Worm (Caenorhabditis elegans): ENCODE results near the gene C18A3.7.
"Not testable (repeated sequence)": the region's sequence is repeated elsewhere in the genome, so short reads cannot be mapped to it uniquely, and the experiment has no call there.

C18A3.7 gene

ce11 chrII:5768274-5768820 lies 38.1 kb upstream of the C18A3.7 start:
- TF ChIP-seq mef-2 (tag; optimal IDR thresholded peaks at IDR 0.05), result no peak
- TF ChIP-seq nhr-71 (tag; optimal IDR thresholded peaks at IDR 0.05), result peak; percentile 3
- TF ChIP-seq elt-3 (tag; optimal IDR thresholded peaks at IDR 0.05), result peak in 2 of 6 experiments; percentile 19 to 59
- TF ChIP-seq tbx-2 (tag; optimal IDR thresholded peaks at IDR 0.05), result no peak
- TF ChIP-seq blmp-1 (tag; optimal IDR thresholded peaks at IDR 0.05), result peak; percentile 44
- TF ChIP-seq lin-14 (GFP tag; optimal IDR thresholded peaks at IDR 0.05), result peak; percentile 67
- no peak for TF ChIP-seq mdl-1 (tag; optimal IDR thresholded peaks at IDR 0.05)
- TF ChIP-seq lin-39 (tag; optimal IDR thresholded peaks at IDR 0.05), result peak; percentile 41
- no peak for TF ChIP-seq fkh-4 (tag; optimal IDR thresholded peaks at IDR 0.05; ENCODE audit: borderline replicate concordance)
- TF ChIP-seq rnt-1 (tag; optimal IDR thresholded peaks at IDR 0.05), result peak; percentile 12
- TF ChIP-seq snu-23 (GFP tag; optimal IDR thresholded peaks at IDR 0.05), result peak; percentile 36
- TF ChIP-seq nhr-20 (tag; optimal IDR thresholded peaks at IDR 0.05), result peak; percentile 34
- peak; percentile 40 for TF ChIP-seq mep-1 (tag; optimal IDR thresholded peaks at IDR 0.05)
- TF ChIP-seq nhr-85 (tag), result peak; percentile 88

ce11 chrII:5765318-5765717 lies 35.1 kb upstream of the C18A3.7 start, which contains the start of gene ifb-1:
Gene ifb-1 (plus strand): TSS chrII:5765618.
- TF ChIP-seq efl-3 (GFP tag; optimal IDR thresholded peaks at IDR 0.05), result no peak
- no peak for TF ChIP-seq ceh-90 (tag; optimal IDR thresholded peaks at IDR 0.05)
- no peak for TF ChIP-seq pax-3 (tag; optimal IDR thresholded peaks at IDR 0.05)
- TF ChIP-seq fkh-4 (tag; optimal IDR thresholded peaks at IDR 0.05; ENCODE audit: borderline replicate concordance), result no peak
- no peak for TF ChIP-seq aha-1 (tag; optimal IDR thresholded peaks at IDR 0.05)
- TF ChIP-seq snu-23 (GFP tag; optimal IDR thresholded peaks at IDR 0.05), result no peak
- TF ChIP-seq mab-9 (GFP tag; IDR thresholded peaks at IDR 0.05), result no peak
- no peak for TF ChIP-seq snpc-4 (tag; optimal IDR thresholded peaks at IDR 0.05)
- TF ChIP-seq ets-5 (GFP tag; IDR thresholded peaks at IDR 0.05), result no peak
- TF ChIP-seq blmp-1 (tag; optimal IDR thresholded peaks at IDR 0.05), result no peak
- TF ChIP-seq rnt-1 (tag; optimal IDR thresholded peaks at IDR 0.05), result no peak
- TF ChIP-seq ztf-4 (tag; optimal IDR thresholded peaks at IDR 0.05), result no peak
- no peak for TF ChIP-seq mdl-1 (tag; optimal IDR thresholded peaks at IDR 0.05)
- no peak for TF ChIP-seq nhr-90 (tag; optimal IDR thresholded peaks at IDR 0.05; ENCODE audit: poor library complexity)
- TF ChIP-seq ceh-88 (GFP tag; IDR thresholded peaks at IDR 0.05), result no peak
- TF ChIP-seq isw-1 (GFP tag; IDR thresholded peaks at IDR 0.05), result no peak

ce11 chrII:5757656-5758055 lies 27.4 kb upstream of the C18A3.7 start, which contains the start of the genes F10C1.3 and F10C1.23:
Gene F10C1.3 (minus strand): TSS chrII:5757756.
Gene F10C1.23 (plus strand): TSS chrII:5758040.
- TF ChIP-seq nhr-19 (GFP tag; conservative IDR thresholded peaks at IDR 0.05); lin-35 (GFP tag; optimal IDR thresholded peaks at IDR 0.05); nhr-77 (tag; optimal IDR thresholded peaks at IDR 0.05): not testable (repeated sequence)

- no peak for TF ChIP-seq zag-1 (tag; optimal IDR thresholded peaks at IDR 0.05)
- no peak for TF ChIP-seq mef-2 (tag; optimal IDR thresholded peaks at IDR 0.05)
- no peak for TF ChIP-seq snu-23 (GFP tag; optimal IDR thresholded peaks at IDR 0.05)
- no peak for TF ChIP-seq ets-5 (GFP tag; IDR thresholded peaks at IDR 0.05)
- TF ChIP-seq aha-1 (tag; optimal IDR thresholded peaks at IDR 0.05), result no peak
- no peak for TF ChIP-seq C34B4.2 (tag; optimal IDR thresholded peaks at IDR 0.05)
- no peak for TF ChIP-seq nhr-47 (tag; optimal IDR thresholded peaks at IDR 0.05)
- TF ChIP-seq nhr-71 (tag; optimal IDR thresholded peaks at IDR 0.05), result no peak
- no peak for TF ChIP-seq dpl-1 (GFP tag; optimal IDR thresholded peaks at IDR 0.05)
- TF ChIP-seq dsc-1 (tag; optimal IDR thresholded peaks at IDR 0.05), result no peak
Observed at ce11 chrII:5754168-5754567, 23.9 kb upstream of the C18A3.7 start, which contains the start of gene F10C1.8. Gene F10C1.8 (plus strand): TSS chrII:5754468.

ce11 chrII:5751353-5751752 lies 21.1 kb upstream of the C18A3.7 start:
- no peak for TF ChIP-seq grh-1 (GFP tag; IDR thresholded peaks at IDR 0.05)
- no peak for TF ChIP-seq ceh-88 (GFP tag; IDR thresholded peaks at IDR 0.05)
- no peak for TF ChIP-seq efl-1 (optimal IDR thresholded peaks at IDR 0.05)
- TF ChIP-seq efl-1 (GFP tag; optimal IDR thresholded peaks at IDR 0.05 in 1 of 2), result peak in 1 of 2 experiments; percentile 79
- TF ChIP-seq fkh-8 (tag; optimal IDR thresholded peaks at IDR 0.05), result no peak
- TF ChIP-seq nhr-12 (tag; optimal IDR thresholded peaks at IDR 0.05), result no peak
- TF ChIP-seq lin-35 (GFP tag; optimal IDR thresholded peaks at IDR 0.05), result peak in 1 of 2 experiments; percentile 33
- TF ChIP-seq egl-13 (tag; optimal IDR thresholded peaks at IDR 0.05), result no peak
- TF ChIP-seq elt-2 (tag; optimal IDR thresholded peaks at IDR 0.05), result peak; percentile 90
- TF ChIP-seq vab-15 (tag; optimal IDR thresholded peaks at IDR 0.05), result no peak
- peak; percentile 35 for TF ChIP-seq pqm-1 (tag; optimal IDR thresholded peaks at IDR 0.05)
- TF ChIP-seq egl-27 (tag; optimal IDR thresholded peaks at IDR 0.05), result no peak
- no peak for TF ChIP-seq hlh-17 (GFP tag; optimal IDR thresholded peaks at IDR 0.05; ENCODE audit: borderline replicate concordance)
- no peak for TF ChIP-seq zip-4 (GFP tag; optimal IDR thresholded peaks at IDR 0.05)
